Worm (Caenorhabditis elegans): ENCODE measurements around the gene Y17G7B.21.

The Y17G7B.21 gene

DNA sequence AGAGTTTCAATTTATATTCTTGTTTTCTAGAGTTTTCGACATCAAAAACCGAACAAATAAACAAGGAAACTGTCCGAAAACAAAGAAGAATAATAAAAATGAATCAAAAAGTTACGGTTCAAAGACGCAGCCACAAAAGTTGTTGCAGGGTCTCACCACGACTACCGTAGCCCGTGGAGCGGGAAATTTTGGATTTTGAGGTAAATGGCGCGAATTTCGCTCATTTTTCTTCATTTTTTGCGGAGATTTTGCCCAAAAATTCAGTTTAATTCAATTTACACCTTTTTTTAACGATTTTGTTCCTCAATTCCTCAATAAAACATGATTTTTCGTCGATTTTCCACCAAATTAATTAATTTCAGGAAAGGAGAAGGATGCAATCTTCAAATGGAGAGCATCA lies 9.2 kb downstream of the Y17G7B.21 start, which contains the start of gene mex-1 (continued):
- TF ChIP-seq cebp-2 (GFP tag; IDR thresholded peaks at IDR 0.05) (no peak), snpc-1.1 (tag; optimal IDR thresholded peaks at IDR 0.05; ENCODE audit: insufficient read depth) (peak; percentile 72), C17E4.6 (GFP tag; IDR thresholded peaks at IDR 0.05) (peak; percentile 95), Y53G8AR.9 (GFP tag; conservative IDR thresholded peaks at IDR 0.05) (peak; percentile 78; the same call in 1 of the 2 replicates), ztf-26 (tag; optimal IDR thresholded peaks at IDR 0.05) (no peak), ZK185.1 (tag; optimal IDR thresholded peaks at IDR 0.05; ENCODE audit: poor library complexity, severe bottlenecking) (no peak), attf-6 (GFP tag; IDR thresholded peaks at IDR 0.05) (peak; percentile 78), hlh-12 (tag; optimal IDR thresholded peaks at IDR 0.05) (no peak), egrh-3 (GFP tag; IDR thresholded peaks at IDR 0.05) (no peak), pbrm-1 (GFP tag; IDR thresholded peaks at IDR 0.05) (peak; percentile 87), ztf-25 (GFP tag; IDR thresholded peaks at IDR 0.05) (no peak), snpc-4 (GFP tag; optimal IDR thresholded peaks at IDR 0.05) (peak; percentile 54), snpc-4 (tag; optimal IDR thresholded peaks at IDR 0.05) (peak in 1 of 4 experiments; percentile 32), zfh-2 (GFP tag; conservative IDR thresholded peaks at IDR 0.05) (no peak), T26A5.8 (tag; optimal IDR thresholded peaks at IDR 0.05) (no peak), lin-40 (tag; optimal IDR thresholded peaks at IDR 0.05) (no peak), F37B4.10 (GFP tag; IDR thresholded peaks at IDR 0.05) (0 out of 2 replicates have a peak, but pooled peaks have one; percentile 32), lin-35 (GFP tag; optimal IDR thresholded peaks at IDR 0.05) (peak in 2 of 3 experiments; percentile 19 to 81), nhr-80 (tag; optimal IDR thresholded peaks at IDR 0.05) (no peak), ceh-40 (GFP tag; IDR thresholded peaks at IDR 0.05) (no peak), ceh-79 (tag; optimal IDR thresholded peaks at IDR 0.05) (no peak), nhr-90 (tag; optimal IDR thresholded peaks at IDR 0.05) (no peak), efl-1 (GFP tag; optimal IDR thresholded peaks at IDR 0.05) (peak; percentile 99), dpl-1 (GFP tag; optimal IDR thresholded peaks at IDR 0.05) (peak; percentile 97), egl-44 (GFP tag; IDR thresholded peaks at IDR 0.05) (no peak), ztf-18 (tag; optimal IDR thresholded peaks at IDR 0.05) (no peak), ztf-22 (GFP tag; optimal IDR thresholded peaks at IDR 0.05) (no peak), zim-3 (tag; optimal IDR thresholded peaks at IDR 0.05) (no peak), ceh-100 (GFP tag; IDR thresholded peaks at IDR 0.05) (peak; percentile 91), nfya-1 (tag; optimal IDR thresholded peaks at IDR 0.05; ENCODE audit: borderline replicate concordance, insufficient read depth) (no peak), snpc-1.3 (tag; optimal IDR thresholded peaks at IDR 0.05; ENCODE audit: insufficient read depth) (peak; percentile 93), ceh-58 (GFP tag; IDR thresholded peaks at IDR 0.05) (no peak), nhr-179 (tag; optimal IDR thresholded peaks at IDR 0.05) (no peak), egl-18 (GFP tag; IDR thresholded peaks at IDR 0.05) (no peak), ceh-27 (GFP tag; optimal IDR thresholded peaks at IDR 0.05) (no peak), B0261.1 (tag; optimal IDR thresholded peaks at IDR 0.05) (no peak), ccch-3 (GFP tag; optimal IDR thresholded peaks at IDR 0.05) (no peak), T07F8.4 (tag; optimal IDR thresholded peaks at IDR 0.05) (no peak), nfyb-1 (GFP tag; IDR thresholded peaks at IDR 0.05) (peak; percentile 85; the same call in 1 of the 2 replicates), B0336.3 (GFP tag; IDR thresholded peaks at IDR 0.05) (peak; percentile 83), Y79H2A.3 (GFP tag; conservative IDR thresholded peaks at IDR 0.05) (peak; percentile 78), ama-1 (optimal IDR thresholded peaks at IDR 0.05) (no peak), ama-1 (GFP tag; optimal IDR thresholded peaks at IDR 0.05) (no peak), repo-1 (tag; optimal IDR thresholded peaks at IDR 0.05) (no peak), somi-1 (GFP tag; optimal IDR thresholded peaks at IDR 0.05) (no peak), tbp1 (GFP tag; optimal IDR thresholded peaks at IDR 0.05) (peak; percentile 68), tlf-1 (GFP tag; optimal IDR thresholded peaks at IDR 0.05) (peak; percentile 95), hmg-1.2 (GFP tag; IDR thresholded peaks at IDR 0.05) (peak; percentile 70), attf-5 (GFP tag; optimal IDR thresholded peaks at IDR 0.05) (no peak), rcor-1 (GFP tag; IDR thresholded peaks at IDR 0.05) (peak; percentile 92)

All from whole organism, young adult.